Fruit fly (Drosophila melanogaster) whole organism, embryonic: ENCODE data around the gene Cyp12a4.

Experiments used
- B-H1 ChIP-seq: fragments of 200-800 bp; sonication (Bioruptor generic); IDR thresholded peaks from 3 replicates; pipeline ENCODE4 v1.3.6; 2022; ENCODE audit warnings: missing biosample characterization, missing genetic modification characterization
- Bgb ChIP-seq: fragments of 200-800 bp; sonication (Bioruptor generic); IDR thresholded peaks from 2 replicates; pipeline ENCODE4 v1.3.6; 2022; ENCODE audit warnings: missing biosample characterization, missing genetic modification characterization; ENCODE audit not compliant: partially characterized antibody
- CG1024 ChIP-seq: fragments of 200-800 bp; sonication (Bioruptor generic); IDR thresholded peaks from 2 replicates; pipeline ENCODE4 v1.3.6; 2022; ENCODE audit warnings: missing biosample characterization, missing genetic modification characterization
- CG10366 ChIP-seq: fragments of 200-800 bp; sonication (Bioruptor generic); IDR thresholded peaks from 2 replicates; pipeline ENCODE4 v1.3.6; 2022; ENCODE audit warnings: missing biosample characterization, missing genetic modification characterization
- CG14667 ChIP-seq: fragments of 200-800 bp; sonication (Bioruptor generic); IDR thresholded peaks from 2 replicates; pipeline ENCODE4 v1.3.6; 2022; ENCODE audit warnings: missing biosample characterization, missing genetic modification characterization
- CG14710 ChIP-seq: fragments of 200-800 bp; sonication (Bioruptor generic); optimal IDR thresholded peaks from 3 replicates; lab custom pipeline; 2019; ENCODE audit warnings: missing biosample characterization, mild to moderate bottlenecking, missing genetic modification characterization, moderate library complexity
- CG15479 ChIP-seq: fragments of 200-800 bp; sonication (Bioruptor generic); optimal IDR thresholded peaks from 3 replicates; lab custom pipeline; 2019; ENCODE audit warnings: missing biosample characterization, mild to moderate bottlenecking, missing genetic modification characterization, moderate library complexity
- CG16815 ChIP-seq: fragments of 200-800 bp; sonication (Bioruptor generic); optimal IDR thresholded peaks from 3 replicates; lab custom pipeline; 2017; ENCODE audit warnings: missing biosample characterization, mild to moderate bottlenecking, missing genetic modification characterization
- CG18262 ChIP-seq: fragments of 200-800 bp; optimal IDR thresholded peaks from 3 replicates; lab custom pipeline; 2019; ENCODE audit warnings: missing biosample characterization, mild to moderate bottlenecking, missing genetic modification characterization, moderate library complexity
- CG30403 ChIP-seq: fragments of 200-800 bp; sonication (Bioruptor generic); optimal IDR thresholded peaks from 3 replicates; lab custom pipeline; 2016; ENCODE audit warnings: missing biosample characterization, missing genetic modification characterization
- CG33213 ChIP-seq: fragments of 200-800 bp; sonication (Bioruptor generic); optimal IDR thresholded peaks from 3 replicates; lab custom pipeline; 2016; ENCODE audit warnings: missing biosample characterization, missing genetic modification characterization
- CG3726 ChIP-seq: fragments of 200-800 bp; sonication (Bioruptor generic); IDR thresholded peaks from 3 replicates; pipeline ENCODE4, ENCODE4 v1.3.6; 2022; ENCODE audit warnings: missing biosample characterization, missing genetic modification characterization
- CG4820 ChIP-seq: fragments of 200-800 bp; sonication (Bioruptor generic); optimal IDR thresholded peaks from 3 replicates; lab custom pipeline; 2016; ENCODE audit warnings: missing biosample characterization, missing genetic modification characterization
- CG6689 ChIP-seq: fragments of 200-800 bp; sonication (Bioruptor generic); IDR thresholded peaks from 2 replicates; pipeline ENCODE4 v1.3.6; 2022; ENCODE audit warnings: missing biosample characterization, missing genetic modification characterization
- CG7271 ChIP-seq: fragments of 200-800 bp; sonication (Bioruptor generic); optimal IDR thresholded peaks from 2 replicates; lab custom pipeline; 2018; ENCODE audit warnings: missing biosample characterization, mild to moderate bottlenecking, missing genetic modification characterization, moderate library complexity
- CG8281 ChIP-seq: fragments of 200-800 bp; sonication (Bioruptor generic); optimal IDR thresholded peaks from 2 replicates; lab custom pipeline; 2018; ENCODE audit warnings: missing biosample characterization, mild to moderate bottlenecking, missing genetic modification characterization, moderate library complexity
- CG8290 ChIP-seq, 3 experiments: fragments of 200-800 bp; sonication (Bioruptor generic); optimal IDR thresholded peaks; 2 replicates each; lab custom pipeline; 2016 to 2019; ENCODE audit warnings: missing biosample characterization in 3 of 3, missing genetic modification characterization in 3 of 3, mild to moderate bottlenecking in 2 of 3, moderate library complexity in 1 of 3
- Chrac-16 ChIP-seq: fragments of 200-800 bp; sonication (Bioruptor generic); optimal IDR thresholded peaks from 3 replicates; lab custom pipeline; 2016; ENCODE audit warnings: missing biosample characterization, missing genetic modification characterization
- D19B ChIP-seq: fragments of 200-800 bp; sonication (Bioruptor generic); optimal IDR thresholded peaks from 2 replicates; lab custom pipeline; 2017; ENCODE audit warnings: missing biosample characterization, mild to moderate bottlenecking, missing genetic modification characterization
- Dad ChIP-seq: fragments of 200-800 bp; sonication (Bioruptor generic); optimal IDR thresholded peaks from 3 replicates; lab custom pipeline; 2016; ENCODE audit warnings: missing biosample characterization, missing genetic modification characterization
- Gug ChIP-seq: fragments of 200-800 bp; sonication (Bioruptor generic); IDR thresholded peaks from 4 replicates; pipeline ENCODE4 v1.3.6; 2022; ENCODE audit warnings: missing biosample characterization, missing genetic modification characterization
- HLH3B ChIP-seq: fragments of 200-800 bp; sonication (Bioruptor generic); IDR thresholded peaks from 2 replicates; pipeline ENCODE4 v1.3.6; 2022; ENCODE audit warnings: missing biosample characterization, missing genetic modification characterization
- HmgD ChIP-seq: fragments of 200-800 bp; sonication (Bioruptor generic); optimal IDR thresholded peaks from 3 replicates; lab custom pipeline; 2016; ENCODE audit warnings: missing biosample characterization, missing genetic modification characterization
- Hmr ChIP-seq: fragments of 200-800 bp; sonication (Bioruptor generic); optimal IDR thresholded peaks from 3 replicates; lab custom pipeline; 2017; ENCODE audit warnings: mild to moderate bottlenecking, missing biosample characterization, missing genetic modification reagents, missing genetic modification characterization
- Hmx ChIP-seq: fragments of 200-800 bp; sonication (Bioruptor generic); optimal IDR thresholded peaks from 2 replicates; lab custom pipeline; 2016; ENCODE audit warnings: missing biosample characterization, missing genetic modification characterization
- MESR4 ChIP-seq: fragments of 200-800 bp; sonication (Bioruptor generic); optimal IDR thresholded peaks from 2 replicates; lab custom pipeline; 2018; ENCODE audit warnings: missing biosample characterization, mild to moderate bottlenecking, missing genetic modification characterization, moderate library complexity
- Oaz ChIP-seq: fragments of 200-800 bp; sonication (Bioruptor generic); IDR thresholded peaks from 2 replicates; pipeline ENCODE4 v1.3.6; 2022; ENCODE audit warnings: missing biosample characterization, missing genetic modification characterization
- Pdp1 ChIP-seq, 2 experiments: fragments of 200-800 bp; sonication (Bioruptor generic); optimal IDR thresholded peaks; 3 replicates each; lab custom pipeline; 2016; ENCODE audit warnings: missing biosample characterization in 2 of 2, missing genetic modification characterization in 2 of 2, mild to moderate bottlenecking in 1 of 2, moderate library complexity in 1 of 2
- Poxn ChIP-seq: fragments of 200-800 bp; sonication (Bioruptor generic); IDR thresholded peaks from 2 replicates; pipeline ENCODE4 v1.3.6; 2022; ENCODE audit warnings: missing biosample characterization, missing genetic modification characterization
- az2 ChIP-seq: fragments of 200-800 bp; sonication (Bioruptor generic); optimal IDR thresholded peaks from 3 replicates; lab custom pipeline; 2016; ENCODE audit warnings: missing biosample characterization, missing genetic modification characterization
- chinmo ChIP-seq: fragments of 200-800 bp; sonication (Bioruptor generic); IDR thresholded peaks from 4 replicates; pipeline ENCODE4 v1.3.6; 2022; ENCODE audit warnings: missing biosample characterization, missing genetic modification characterization; ENCODE audit not compliant: partially characterized antibody
- dati ChIP-seq: fragments of 200-800 bp; sonication (Bioruptor generic); IDR thresholded peaks from 2 replicates; pipeline ENCODE4 v1.3.6; 2022; ENCODE audit warnings: missing biosample characterization, missing genetic modification characterization
- dmrt99B ChIP-seq: fragments of 200-800 bp; sonication (Bioruptor generic); optimal IDR thresholded peaks from 2 replicates; lab custom pipeline; 2018; ENCODE audit warnings: missing biosample characterization, mild to moderate bottlenecking, missing genetic modification characterization, moderate library complexity
- exex ChIP-seq: fragments of 200-800 bp; sonication (Bioruptor generic); optimal IDR thresholded peaks from 4 replicates; lab custom pipeline; 2018; ENCODE audit warnings: missing biosample characterization, mild to moderate bottlenecking, missing genetic modification characterization, moderate library complexity
- grau ChIP-seq: fragments of 200-800 bp; optimal IDR thresholded peaks from 3 replicates; lab custom pipeline; 2019; ENCODE audit warnings: missing biosample characterization, mild to moderate bottlenecking, missing genetic modification characterization, moderate library complexity
- jigr1 ChIP-seq: fragments of 200-800 bp; sonication (Bioruptor generic); IDR thresholded peaks from 3 replicates; pipeline ENCODE4 v1.3.6; 2022; ENCODE audit warnings: missing biosample characterization, missing genetic modification characterization
- kay ChIP-seq: fragments of 200-800 bp; sonication (Bioruptor generic); optimal IDR thresholded peaks from 2 replicates; lab custom pipeline; 2016; ENCODE audit warnings: missing biosample characterization, missing genetic modification characterization
- lilli ChIP-seq: fragments of 200-800 bp; sonication (Bioruptor generic); optimal IDR thresholded peaks from 3 replicates; lab custom pipeline; 2016; ENCODE audit warnings: missing biosample characterization, missing genetic modification characterization
- pan ChIP-seq, 4 experiments: fragments of >200 bp in 3 of 4; fragments of 200-800 bp in 1 of 4; sonication (Bioruptor generic) in 1 of 4; optimal IDR thresholded peaks in 3 of 4; IDR thresholded peaks in 1 of 4; 2 replicates each; pipeline versions ENCODE4 v1.3.6 to Lab custom; 2017 to 2022; ENCODE audit warnings: missing biosample characterization in 2 of 4, missing genetic modification characterization in 2 of 4, mixed read lengths in 1 of 4
- pnt ChIP-seq: fragments of 200-800 bp; sonication (Bioruptor generic); optimal IDR thresholded peaks from 3 replicates; lab custom pipeline; 2016; ENCODE audit warnings: missing biosample characterization, missing genetic modification characterization
- pum ChIP-seq: fragments of 200-800 bp; sonication (Bioruptor generic); optimal IDR thresholded peaks from 2 replicates; lab custom pipeline; 2016; ENCODE audit warnings: missing biosample characterization, missing genetic modification characterization
- row ChIP-seq: fragments of 200-800 bp; sonication (Bioruptor generic); IDR thresholded peaks from 3 replicates; pipeline ENCODE4 v1.3.6; 2022; ENCODE audit warnings: missing biosample characterization, missing genetic modification characterization
- sisA ChIP-seq: fragments of 200-800 bp; sonication (Bioruptor generic); IDR thresholded peaks from 2 replicates; pipeline ENCODE4 v1.3.6; 2022; ENCODE audit warnings: missing biosample characterization, missing genetic modification characterization
- sqz ChIP-seq: fragments of 200-800 bp; sonication (Bioruptor generic); optimal IDR thresholded peaks from 3 replicates; lab custom pipeline; 2018; ENCODE audit warnings: missing biosample characterization, mild to moderate bottlenecking, missing genetic modification characterization
- ssp ChIP-seq: fragments of 200-800 bp; sonication (Bioruptor generic); IDR thresholded peaks from 2 replicates; pipeline ENCODE4 v1.3.6; 2022; ENCODE audit warnings: missing biosample characterization, missing genetic modification characterization
- sug ChIP-seq: fragments of 200-800 bp; optimal IDR thresholded peaks from 2 replicates; lab custom pipeline; 2019; ENCODE audit warnings: missing biosample characterization, mild to moderate bottlenecking, missing genetic modification characterization, moderate library complexity
- tin ChIP-seq: fragments of 200-800 bp; sonication (Bioruptor generic); optimal IDR thresholded peaks from 3 replicates; lab custom pipeline; 2016; ENCODE audit warnings: missing biosample characterization, missing genetic modification characterization
- unpg ChIP-seq: fragments of 200-800 bp; sonication (Bioruptor generic); optimal IDR thresholded peaks from 3 replicates; lab custom pipeline; 2018; ENCODE audit warnings: missing biosample characterization, mild to moderate bottlenecking, missing genetic modification characterization, moderate library complexity

Gene Cyp12a4

dm6 chr3R:19118505-19119138 is 16.3 kb upstream of the Cyp12a4 start (continued):
- peak in 1 of 2 experiments; percentile 5 for TF ChIP-seq Pdp1 (GFP tag; optimal IDR thresholded peaks at IDR 0.05; lab: Kevin White, UChicago)
- no peak for TF ChIP-seq CG33213 (GFP tag; lab: Kevin White, UChicago)
- 0 out of 2 replicates have a peak, but pooled peaks have one; percentile 22 for TF ChIP-seq dati
- peak; percentile 27 for TF ChIP-seq Chrac-16
- TF ChIP-seq CG30403 (GFP tag; lab: Kevin White, UChicago) = no peak
- TF ChIP-seq pum (GFP tag; lab: Kevin White, UChicago) = peak; percentile 15
- peak; percentile 6 for TF ChIP-seq CG4820 (GFP tag; lab: Kevin White, UChicago)
- TF ChIP-seq CG15479 (GFP tag; lab: Kevin White, UChicago) = no peak
- TF ChIP-seq row (GFP tag; lab: Robert Waterston, UW) = peak; percentile 62
- TF ChIP-seq CG7271 (tag; lab: Kevin White, UChicago) = no peak
- peak; percentile 17 for TF ChIP-seq CG14710 (tag; lab: Kevin White, UChicago)
- peak; percentile 52; the same call in 2 of the 4 replicates for TF ChIP-seq Gug (GFP tag; lab: Robert Waterston, UW)
- TF ChIP-seq grau = peak; percentile 9
- TF ChIP-seq dmrt99B (tag; lab: Kevin White, UChicago) = peak; percentile 43
- peak; percentile 11 for TF ChIP-seq tin
- peak; percentile 56; the same call in 1 of the 2 replicates for TF ChIP-seq CG14667
- TF ChIP-seq HmgD (GFP tag; lab: Kevin White, UChicago) = no peak
- peak; percentile 2 for TF ChIP-seq pnt (GFP tag; lab: Kevin White, UChicago)
- peak; percentile 49; the same call in 1 of the 2 replicates for TF ChIP-seq CG10366 (GFP tag; lab: Robert Waterston, UW)
- no peak for TF ChIP-seq CG16815
- TF ChIP-seq unpg (GFP tag; lab: Kevin White, UChicago) = peak; percentile 7
- TF ChIP-seq sisA (GFP tag; lab: Robert Waterston, UW) = peak; percentile 77
- no peak for TF ChIP-seq jigr1 (GFP tag; lab: Robert Waterston, UW)
- TF ChIP-seq B-H1 (GFP tag; lab: Robert Waterston, UW) = 0 out of 3 replicates have a peak, but pooled peaks have one; percentile 18
- peak; percentile 20; the same call in 1 of the 2 replicates for TF ChIP-seq HLH3B (GFP tag; lab: Robert Waterston, UW)
- peak; percentile 31 for TF ChIP-seq CG18262 (tag; lab: Kevin White, UChicago)

dm6 chr3R:19132146-19132833 is 2.7 kb upstream of the Cyp12a4 start, which contains the start of gene Cyp12a5:
Gene Cyp12a5, plus strand, starts transcription at chr3R:19132648.
- no peak for TF ChIP-seq CG8290 (GFP tag; optimal IDR thresholded peaks at IDR 0.05; lab: Kevin White, UChicago)
- TF ChIP-seq CG8290 (tag; optimal IDR thresholded peaks at IDR 0.05; lab: Kevin White, UChicago) = no peak
- TF ChIP-seq lilli (GFP tag; lab: Kevin White, UChicago) = peak; percentile 19
- TF ChIP-seq Poxn (GFP tag; lab: Robert Waterston, UW) = no peak
- no peak for TF ChIP-seq sqz (GFP tag; lab: Kevin White, UChicago)
- TF ChIP-seq Hmr (GFP tag; lab: Kevin White, UChicago) = peak; percentile 20
- no peak for TF ChIP-seq ssp
- no peak for TF ChIP-seq Dad (GFP tag; lab: Kevin White, UChicago)
- TF ChIP-seq kay = no peak
- no peak for TF ChIP-seq CG3726 (GFP tag; lab: Robert Waterston, UW)
- no peak for TF ChIP-seq CG6689
- no peak for TF ChIP-seq pan (optimal IDR thresholded peaks at IDR 0.05; lab: Kevin White, UChicago)
- no peak for TF ChIP-seq pan (GFP tag; optimal IDR thresholded peaks at IDR 0.05 in 1 of 2, IDR thresholded peaks at IDR 0.05 in 1 of 2)
- no peak for TF ChIP-seq MESR4 (GFP tag; lab: Kevin White, UChicago)
- TF ChIP-seq sug (tag; lab: Kevin White, UChicago) = no peak
- 0 out of 4 replicates have a peak, but pooled peaks have one; percentile 18 for TF ChIP-seq chinmo (GFP tag; lab: Robert Waterston, UW)
- TF ChIP-seq CG8281 (tag; lab: Kevin White, UChicago) = no peak
- TF ChIP-seq CG18262 (tag; lab: Kevin White, UChicago) = no peak
- no peak for TF ChIP-seq Oaz (GFP tag; lab: Robert Waterston, UW)
- no peak for TF ChIP-seq CG1024 (GFP tag; lab: Robert Waterston, UW)
- peak; percentile 23 for TF ChIP-seq exex (tag; lab: Kevin White, UChicago)
- TF ChIP-seq Bgb = no peak
- peak; percentile 89 for TF ChIP-seq D19B
- no peak for TF ChIP-seq Hmx (GFP tag; lab: Kevin White, UChicago)
- no peak for TF ChIP-seq az2 (GFP tag; lab: Kevin White, UChicago)
